Fruit fly (Drosophila melanogaster) whole organism, wandering third instar larva: ENCODE results near the gene CG33332.

ENCODE experiments used
- Abd-B ChIP-seq: fragments of >200 bp; optimal IDR thresholded peaks from 2 replicates; lab custom pipeline; 2017; ENCODE audit warnings: missing biosample characterization, missing genetic modification characterization
- CG32264 ChIP-seq: fragments of 200-800 bp; sonication (Bioruptor generic); optimal IDR thresholded peaks from 2 replicates; lab custom pipeline; 2016; ENCODE audit warnings: missing biosample characterization, missing genetic modification characterization
- CG9705 ChIP-seq: fragments of 200-800 bp; sonication (Bioruptor generic); optimal IDR thresholded peaks from 2 replicates; lab custom pipeline; 2018; ENCODE audit warnings: missing biosample characterization, mild to moderate bottlenecking, missing genetic modification characterization
- CrebA ChIP-seq: fragments of 200-800 bp; sonication (Bioruptor generic); optimal IDR thresholded peaks from 2 replicates; lab custom pipeline; 2016; ENCODE audit warnings: missing biosample characterization, mild to moderate bottlenecking, missing genetic modification characterization, borderline replicate concordance
- Dfd ChIP-seq: fragments of >200 bp; optimal IDR thresholded peaks from 2 replicates; lab custom pipeline; 2017; ENCODE audit warnings: missing biosample characterization, missing genetic modification characterization
- Dif ChIP-seq: fragments of 200-275, 200-300 bp; sonication (Bioruptor generic); optimal IDR thresholded peaks from 2 replicates; lab custom pipeline; 2018; ENCODE audit warnings: missing biosample characterization, missing genetic modification characterization; ENCODE audit not compliant: partially characterized antibody
- GATAd ChIP-seq: sonication (Bioruptor generic); optimal IDR thresholded peaks from 2 replicates; lab custom pipeline; 2016; ENCODE audit warnings: missing biosample characterization, missing genetic modification characterization
- HLH106 ChIP-seq: fragments of 200-800 bp; optimal IDR thresholded peaks from 3 replicates; lab custom pipeline; 2019; ENCODE audit warnings: missing biosample characterization, mild to moderate bottlenecking, missing genetic modification characterization, moderate library complexity
- Hr78 ChIP-seq: fragments of >200 bp; optimal IDR thresholded peaks from 2 replicates; lab custom pipeline; 2017; ENCODE audit warnings: missing biosample characterization, missing genetic modification characterization
- Hr83 ChIP-seq: fragments of 200-300 bp; sonication (Bioruptor generic); optimal IDR thresholded peaks from 2 replicates; lab custom pipeline; 2016; ENCODE audit warnings: missing biosample characterization, mild to moderate bottlenecking, missing genetic modification characterization, moderate library complexity; ENCODE audit not compliant: poor library complexity, severe bottlenecking
- Jra ChIP-seq: sonication (Bioruptor generic); optimal IDR thresholded peaks from 2 replicates; lab custom pipeline; 2016; ENCODE audit warnings: missing biosample characterization, missing genetic modification characterization
- Mio ChIP-seq: sonication (Bioruptor generic); optimal IDR thresholded peaks from 2 replicates; lab custom pipeline; 2016; ENCODE audit warnings: missing biosample characterization, missing genetic modification characterization
- Myc ChIP-seq: fragments of >200 bp; optimal IDR thresholded peaks from 2 replicates; lab custom pipeline; 2017
- N ChIP-seq: fragments of >200 bp; optimal IDR thresholded peaks from 2 replicates; lab custom pipeline; 2018; ENCODE audit warnings: missing biosample characterization, missing external identifiers, missing genetic modification characterization
- OdsH ChIP-seq: fragments of 200-800 bp; sonication (Bioruptor generic); optimal IDR thresholded peaks from 2 replicates; lab custom pipeline; 2016; ENCODE audit warnings: missing biosample characterization, mild to moderate bottlenecking, missing genetic modification characterization
- Rel ChIP-seq, 2 experiments: fragments of 200-800 bp; sonication (Bioruptor generic) in 1 of 2; optimal IDR thresholded peaks; 2 replicates in 1 of 2; 3 replicates in 1 of 2; lab custom pipeline; 2016 to 2019; ENCODE audit warnings: mild to moderate bottlenecking in 2 of 2, missing biosample characterization in 2 of 2, missing genetic modification characterization in 2 of 2, moderate library complexity in 1 of 2
- Sp1 ChIP-seq: fragments of 200-800 bp; sonication (Bioruptor generic); optimal IDR thresholded peaks from 3 replicates; lab custom pipeline; 2019; ENCODE audit warnings: missing biosample characterization, mild to moderate bottlenecking, missing genetic modification characterization, moderate library complexity
- Vsx2 ChIP-seq: fragments of 200-300, 225-300 bp; sonication (Bioruptor generic); optimal IDR thresholded peaks from 2 replicates; lab custom pipeline; 2018; ENCODE audit warnings: missing biosample characterization, missing genetic modification characterization; ENCODE audit not compliant: partially characterized antibody
- br ChIP-seq: fragments of 200-800 bp; sonication (Bioruptor generic); optimal IDR thresholded peaks from 2 replicates; lab custom pipeline; 2016; ENCODE audit warnings: missing biosample characterization, missing genetic modification characterization
- brk ChIP-seq: fragments of 200-800 bp; sonication (Bioruptor generic); optimal IDR thresholded peaks from 2 replicates; lab custom pipeline; 2016; ENCODE audit warnings: missing biosample characterization, mild to moderate bottlenecking, missing genetic modification characterization
- dmrt93B ChIP-seq: fragments of 200-800 bp; sonication (Bioruptor generic); optimal IDR thresholded peaks from 2 replicates; lab custom pipeline; 2018; ENCODE audit warnings: missing biosample characterization, mild to moderate bottlenecking, missing genetic modification characterization
- dsf ChIP-seq: sonication (Bioruptor generic); optimal IDR thresholded peaks from 2 replicates; lab custom pipeline; 2016; ENCODE audit warnings: missing biosample characterization, missing genetic modification characterization, borderline replicate concordance
- ey ChIP-seq: fragments of 200-800 bp; sonication (Bioruptor generic); optimal IDR thresholded peaks from 2 replicates; lab custom pipeline; 2016; ENCODE audit warnings: missing biosample characterization, missing genetic modification characterization
- foxo ChIP-seq, 2 experiments: fragments of 200-800 bp; sonication (Bioruptor generic); optimal IDR thresholded peaks; 2 replicates in 1 of 2; 3 replicates in 1 of 2; lab custom pipeline; 2016 to 2017; ENCODE audit warnings: missing biosample characterization in 2 of 2, missing genetic modification characterization in 2 of 2
- fru ChIP-seq: fragments of 200-800 bp; sonication (Bioruptor generic); optimal IDR thresholded peaks from 3 replicates; lab custom pipeline; 2016; ENCODE audit warnings: missing biosample characterization, mild to moderate bottlenecking, missing genetic modification characterization
- h ChIP-seq: fragments of 200-800 bp; sonication (Bioruptor generic); optimal IDR thresholded peaks from 3 replicates; lab custom pipeline; 2016; ENCODE audit warnings: missing biosample characterization, mild to moderate bottlenecking, missing genetic modification characterization
- jim ChIP-seq: fragments of 175-275, 200-325 bp; sonication (Bioruptor generic); optimal IDR thresholded peaks from 2 replicates; lab custom pipeline; 2016; ENCODE audit warnings: missing biosample characterization, mild to moderate bottlenecking, missing genetic modification characterization
- pan ChIP-seq: fragments of >200 bp; optimal IDR thresholded peaks from 2 replicates; lab custom pipeline; 2017
- psq ChIP-seq: fragments of 200-800 bp; sonication (Bioruptor generic); optimal IDR thresholded peaks from 3 replicates; lab custom pipeline; 2017; ENCODE audit warnings: missing biosample characterization, mild to moderate bottlenecking, missing genetic modification characterization, moderate library complexity
- rgr ChIP-seq: fragments of 200-800 bp; sonication (Bioruptor generic); optimal IDR thresholded peaks from 3 replicates; lab custom pipeline; 2016; ENCODE audit warnings: missing biosample characterization, mild to moderate bottlenecking, missing genetic modification characterization
- tai ChIP-seq: sonication (Bioruptor generic); optimal IDR thresholded peaks from 2 replicates; lab custom pipeline; 2016; ENCODE audit warnings: missing biosample characterization, missing genetic modification characterization
- usp ChIP-seq: fragments of >200 bp; optimal IDR thresholded peaks from 2 replicates; lab custom pipeline; 2017; ENCODE audit warnings: missing biosample characterization, missing genetic modification characterization
- woc ChIP-seq: sonication (Bioruptor generic); optimal IDR thresholded peaks from 2 replicates; lab custom pipeline; 2016; ENCODE audit warnings: missing biosample characterization, mild to moderate bottlenecking, missing genetic modification characterization

Gene CG33332

DNA sequence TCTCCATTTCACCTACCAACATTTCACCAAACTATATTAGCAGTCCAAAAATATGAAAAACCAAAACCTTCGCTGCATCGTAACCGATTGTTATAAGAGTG lies 8.4 kb downstream of the CG33332 start, which contains the start of gene CG14860:
Gene CG14860, plus strand, starts transcription at position 2 of the 101 bp plus-strand sequence.
- no peak for TF ChIP-seq tai (GFP tag; lab: Kevin White, UChicago)
- TF ChIP-seq GATAd (GFP tag; lab: Kevin White, UChicago) = no peak
- no peak for TF ChIP-seq brk (GFP tag; lab: Kevin White, UChicago)
- no peak for TF ChIP-seq Abd-B
- no peak for TF ChIP-seq Mio
- TF ChIP-seq psq (GFP tag; lab: Kevin White, UChicago) = no peak
- TF ChIP-seq pan (lab: Kevin White, UChicago) = no peak
- no peak for TF ChIP-seq Vsx2 (GFP tag; lab: Kevin White, UChicago)
- TF ChIP-seq rgr (GFP tag; lab: Kevin White, UChicago) = no peak
- TF ChIP-seq usp (GFP tag; lab: Kevin White, UChicago) = no peak
- TF ChIP-seq OdsH (GFP tag; lab: Kevin White, UChicago) = no peak
- TF ChIP-seq woc = no peak
- no peak for TF ChIP-seq h (GFP tag; lab: Kevin White, UChicago)
- no peak for TF ChIP-seq dmrt93B (GFP tag; lab: Kevin White, UChicago)
- no peak for TF ChIP-seq Rel (GFP tag; optimal IDR thresholded peaks at IDR 0.05; lab: Kevin White, UChicago)
- no peak for TF ChIP-seq Rel (tag; optimal IDR thresholded peaks at IDR 0.05; lab: Kevin White, UChicago)
- TF ChIP-seq foxo (GFP tag; optimal IDR thresholded peaks at IDR 0.05; lab: Kevin White, UChicago) = no peak
- TF ChIP-seq Dif (GFP tag; lab: Kevin White, UChicago) = no peak

DNA sequence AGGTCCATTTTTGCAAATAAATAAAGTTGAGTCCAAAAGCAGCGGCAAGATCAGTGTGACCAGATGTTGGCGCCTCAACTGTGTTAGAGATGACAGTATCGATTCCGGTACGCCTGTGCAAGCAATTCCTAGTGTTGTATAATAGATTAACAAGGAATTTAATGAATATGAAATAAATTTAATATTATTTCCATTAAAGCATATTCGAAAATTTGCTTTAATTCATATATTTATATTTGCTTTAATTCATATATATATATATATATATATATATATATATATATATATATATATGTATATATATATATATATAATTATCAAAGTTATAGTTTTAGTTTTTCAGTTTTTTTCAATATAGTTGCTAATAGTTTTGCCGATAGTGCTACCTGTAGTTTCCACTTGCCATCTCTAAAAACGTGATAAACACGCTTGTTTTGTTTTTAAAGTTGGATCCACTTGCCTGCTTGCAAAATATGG lies 12.1 kb downstream of the CG33332 start, which contains the start of the genes Nup93-2 and CG3817:
Gene Nup93-2, minus strand, starts transcription at position 93 of the 477 bp plus-strand sequence.
Gene CG3817, plus strand, starts transcription at position 460 of the 477 bp plus-strand sequence.
- TF ChIP-seq dsf (GFP tag; lab: Kevin White, UChicago) (no peak), CG32264 (GFP tag; lab: Kevin White, UChicago) (no peak), fru (GFP tag; lab: Kevin White, UChicago) (no peak), Myc (peak; percentile 53), N (GFP tag; lab: Kevin White, UChicago) (no peak), CrebA (no peak), Hr83 (GFP tag; lab: Kevin White, UChicago) (peak; percentile 12), Hr78 (GFP tag; lab: Kevin White, UChicago) (no peak), psq (GFP tag; lab: Kevin White, UChicago) (peak; percentile 62), Jra (GFP tag; lab: Kevin White, UChicago) (no peak), HLH106 (tag; lab: Kevin White, UChicago) (peak; percentile 88), CG9705 (GFP tag; lab: Kevin White, UChicago) (no peak), foxo (GFP tag; optimal IDR thresholded peaks at IDR 0.05; lab: Kevin White, UChicago) (peak in 1 of 2 experiments; percentile 84), rgr (GFP tag; lab: Kevin White, UChicago) (peak; percentile 61), dmrt93B (GFP tag; lab: Kevin White, UChicago) (peak; percentile 15), GATAd (GFP tag; lab: Kevin White, UChicago) (no peak), h (GFP tag; lab: Kevin White, UChicago) (peak; percentile 25), woc (peak; percentile 61), OdsH (GFP tag; lab: Kevin White, UChicago) (peak; percentile 16), Sp1 (GFP tag; lab: Kevin White, UChicago) (peak; percentile 58)

DNA sequence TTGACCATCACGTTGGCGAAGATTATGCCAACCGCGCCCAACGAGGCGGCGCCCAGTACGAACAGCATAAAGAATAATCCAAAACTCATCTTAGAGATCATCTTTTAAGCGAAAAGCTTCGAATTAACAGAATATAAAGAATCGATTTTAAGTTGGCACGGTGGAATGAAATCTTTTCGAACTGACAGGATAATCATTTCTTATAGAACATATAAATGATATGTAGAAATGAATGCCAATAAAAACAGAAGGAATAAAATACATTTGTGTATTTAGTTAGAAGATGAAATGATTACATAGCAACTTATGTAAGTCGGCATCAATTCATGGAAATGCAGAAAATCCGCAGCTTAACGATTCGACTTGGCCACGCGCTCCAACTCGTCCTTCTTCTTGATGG lies 13.9 kb downstream of the CG33332 start, which contains the start of gene VhaPPA1-2:
Gene VhaPPA1-2, minus strand, starts transcription at position 101 of the 400 bp plus-strand sequence.
- no peak for TF ChIP-seq GATAd (GFP tag; lab: Kevin White, UChicago)
- no peak for TF ChIP-seq woc
- no peak for TF ChIP-seq Mio
- TF ChIP-seq CrebA = no peak
- no peak for TF ChIP-seq br (GFP tag; lab: Kevin White, UChicago)
- TF ChIP-seq Dfd (GFP tag; lab: Kevin White, UChicago) = no peak
- TF ChIP-seq Dif (GFP tag; lab: Kevin White, UChicago) = no peak
- TF ChIP-seq pan (lab: Kevin White, UChicago) = no peak
- no peak for TF ChIP-seq usp (GFP tag; lab: Kevin White, UChicago)
- TF ChIP-seq psq (GFP tag; lab: Kevin White, UChicago) = no peak

DNA sequence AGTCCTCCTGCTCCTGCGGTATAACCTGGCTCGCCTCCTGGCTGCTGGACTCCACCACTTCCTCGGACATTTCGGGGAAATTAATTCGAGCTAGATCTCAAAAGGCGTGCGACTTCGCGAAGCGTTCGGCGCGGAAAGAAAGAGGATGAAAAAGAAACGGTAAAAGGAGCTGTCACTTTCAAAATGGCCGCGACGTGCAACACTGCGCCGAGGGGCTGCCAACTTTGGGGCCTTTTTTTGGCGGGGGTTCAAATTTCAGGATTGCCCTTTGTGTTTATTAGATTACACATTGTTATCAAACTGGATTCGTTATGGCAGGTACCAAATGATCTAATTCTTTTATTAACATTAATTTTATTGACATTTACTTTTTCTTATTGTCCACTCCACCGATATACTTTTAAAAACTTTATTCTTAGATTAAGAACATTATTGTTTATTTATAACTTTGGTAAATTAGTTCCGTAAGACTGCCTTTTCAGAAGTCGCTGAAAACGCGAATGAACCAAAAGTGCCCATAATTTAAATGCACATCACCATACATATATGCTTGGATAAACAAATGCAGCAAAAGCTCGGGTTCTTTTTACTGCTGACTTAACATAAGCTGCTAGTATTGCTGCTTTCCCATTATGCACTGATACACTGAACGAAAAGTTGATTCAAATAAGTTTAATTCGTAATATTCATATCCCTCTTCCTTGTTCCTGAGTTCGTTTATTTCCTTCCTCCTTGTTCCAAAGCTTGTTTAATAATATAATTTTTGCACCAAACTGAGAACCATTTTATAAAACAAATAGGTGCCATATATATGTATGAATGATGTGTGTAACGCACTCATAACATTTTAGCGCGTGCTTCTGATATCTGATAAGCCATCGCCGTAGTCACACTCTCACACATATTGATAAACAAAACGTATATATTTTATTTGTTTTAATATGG lies 15.4 kb downstream of the CG33332 start, which contains the start of gene RpS5b:
Gene RpS5b, minus strand, starts transcription at position 156 of the 945 bp plus-strand sequence.
- TF ChIP-seq Sp1 (GFP tag; lab: Kevin White, UChicago) = no peak
- TF ChIP-seq psq (GFP tag; lab: Kevin White, UChicago) = peak; percentile 26
- TF ChIP-seq ey = no peak
- TF ChIP-seq CG9705 (GFP tag; lab: Kevin White, UChicago) = peak; percentile 42
- no peak for TF ChIP-seq Dif (GFP tag; lab: Kevin White, UChicago)
- TF ChIP-seq dsf (GFP tag; lab: Kevin White, UChicago) = no peak
- TF ChIP-seq Dfd (GFP tag; lab: Kevin White, UChicago) = no peak
- TF ChIP-seq dmrt93B (GFP tag; lab: Kevin White, UChicago) = peak; percentile 25
- TF ChIP-seq CG32264 (GFP tag; lab: Kevin White, UChicago) = no peak
- TF ChIP-seq Myc = no peak
- TF ChIP-seq h (GFP tag; lab: Kevin White, UChicago) = peak; percentile 30
- TF ChIP-seq jim (GFP tag; lab: Kevin White, UChicago) = no peak
- no peak for TF ChIP-seq Hr83 (GFP tag; lab: Kevin White, UChicago)
- peak; percentile 9 for TF ChIP-seq rgr (GFP tag; lab: Kevin White, UChicago)
- TF ChIP-seq HLH106 (tag; lab: Kevin White, UChicago) = peak; percentile 27
- TF ChIP-seq Rel (GFP tag; optimal IDR thresholded peaks at IDR 0.05; lab: Kevin White, UChicago) = no peak
- peak; percentile 7 for TF ChIP-seq Rel (tag; optimal IDR thresholded peaks at IDR 0.05; lab: Kevin White, UChicago)
